Worm (Caenorhabditis elegans): ENCODE measurements around the gene dsh-2.

- TF ChIP-seq sptf-1 (tag; optimal IDR thresholded peaks at IDR 0.05) (no peak), ama-1 (optimal IDR thresholded peaks at IDR 0.05) (no peak), fkh-10 (GFP tag; optimal IDR thresholded peaks at IDR 0.05) (no peak), pqm-1 (tag; optimal IDR thresholded peaks at IDR 0.05) (no peak)
Measured at ce11 chrII:5056254-5056653, 24.7 kb downstream of the dsh-2 start.
